Fruit fly (Drosophila melanogaster) whole organism, embryonic: ENCODE data around the gene Dmtn.
A peak's percentile ranks its signal among the peaks of the same experiment; 100 is the strongest.

Experiments
- B-H2 ChIP-seq: fragments of 200-800 bp; sonication (Bioruptor generic); optimal IDR thresholded peaks from 2 replicates; lab custom pipeline; 2018; ENCODE audit warnings: missing biosample characterization, mild to moderate bottlenecking, missing genetic modification characterization
- C15 ChIP-seq: fragments of 200-800 bp; sonication (Bioruptor generic); IDR thresholded peaks from 3 replicates; pipeline ENCODE4 v1.3.6; 2022; ENCODE audit warnings: missing biosample characterization, missing genetic modification characterization
- CG10543 ChIP-seq: fragments of 200-800 bp; sonication (Bioruptor generic); optimal IDR thresholded peaks from 3 replicates; lab custom pipeline; 2017; ENCODE audit warnings: missing biosample characterization, mild to moderate bottlenecking, missing genetic modification characterization, moderate library complexity
- CG12391 ChIP-seq: fragments of 200-800 bp; sonication (Bioruptor generic); optimal IDR thresholded peaks from 3 replicates; lab custom pipeline; 2018; ENCODE audit warnings: missing biosample characterization, mild to moderate bottlenecking, missing genetic modification characterization, moderate library complexity
- CG17359 ChIP-seq: fragments of 200-800 bp; sonication (Bioruptor generic); optimal IDR thresholded peaks from 3 replicates; lab custom pipeline; 2018; ENCODE audit warnings: missing biosample characterization, mild to moderate bottlenecking, missing genetic modification characterization, moderate library complexity
- CG17912 ChIP-seq: fragments of 200-800 bp; sonication (Bioruptor generic); optimal IDR thresholded peaks from 2 replicates; lab custom pipeline; 2018; ENCODE audit warnings: missing biosample characterization, mild to moderate bottlenecking, missing genetic modification characterization
- CG18262 ChIP-seq: fragments of 200-800 bp; optimal IDR thresholded peaks from 3 replicates; lab custom pipeline; 2019; ENCODE audit warnings: missing biosample characterization, mild to moderate bottlenecking, missing genetic modification characterization, moderate library complexity
- CG1832 ChIP-seq: fragments of 200-800 bp; sonication (Bioruptor generic); optimal IDR thresholded peaks from 2 replicates; lab custom pipeline; 2017; ENCODE audit warnings: missing biosample characterization, mild to moderate bottlenecking, missing genetic modification characterization, inconsistent platforms
- CG31224 ChIP-seq: fragments of 200-800 bp; sonication (Bioruptor generic); IDR thresholded peaks from 2 replicates; pipeline ENCODE4 v1.3.6; 2022; ENCODE audit warnings: missing biosample characterization, missing genetic modification characterization
- CG31441 ChIP-seq: fragments of 200-800 bp; sonication (Bioruptor generic); IDR thresholded peaks from 2 replicates; pipeline ENCODE4 v1.3.6; 2022; ENCODE audit warnings: missing biosample characterization, missing genetic modification characterization
- CG43689 ChIP-seq: fragments of 200-800 bp; sonication (Bioruptor generic); IDR thresholded peaks from 2 replicates; pipeline ENCODE4 v1.3.6; 2022; ENCODE audit warnings: missing biosample characterization, missing genetic modification characterization
- CG6683 ChIP-seq: fragments of 200-800 bp; sonication (Bioruptor generic); optimal IDR thresholded peaks from 2 replicates; lab custom pipeline; 2017; ENCODE audit warnings: missing biosample characterization, mild to moderate bottlenecking, missing genetic modification characterization, missing genetic modification reagents
- Dp ChIP-seq: fragments of 200-800 bp; sonication (Bioruptor generic); optimal IDR thresholded peaks from 2 replicates; lab custom pipeline; 2018; ENCODE audit warnings: missing biosample characterization, mild to moderate bottlenecking, missing genetic modification characterization, moderate library complexity
- Drgx ChIP-seq: fragments of 200-800 bp; sonication (Bioruptor generic); IDR thresholded peaks from 2 replicates; pipeline ENCODE4 v1.3.6; 2022; ENCODE audit warnings: missing biosample characterization, missing genetic modification characterization
- Eip74EF ChIP-seq, 2 experiments: fragments of 200-800 bp in 1 of 2; fragments of >200 bp in 1 of 2; sonication (Bioruptor generic) in 1 of 2; optimal IDR thresholded peaks; 2 replicates each; lab custom pipeline; 2017 to 2019; ENCODE audit warnings: missing biosample characterization in 2 of 2, missing genetic modification characterization in 2 of 2, mild to moderate bottlenecking in 1 of 2, moderate library complexity in 1 of 2
- H15 ChIP-seq: fragments of 200-800 bp; sonication (Bioruptor generic); IDR thresholded peaks from 3 replicates; pipeline ENCODE4 v1.3.6; 2022; ENCODE audit warnings: missing biosample characterization, missing genetic modification characterization
- HLH54F ChIP-seq: fragments of 200-800 bp; sonication (Bioruptor generic); optimal IDR thresholded peaks from 3 replicates; lab custom pipeline; 2016; ENCODE audit warnings: missing biosample characterization, missing genetic modification characterization
- Hr51 ChIP-seq, 2 experiments: fragments of 200-800 bp; sonication (Bioruptor generic); optimal IDR thresholded peaks; 2 replicates in 1 of 2; 3 replicates in 1 of 2; lab custom pipeline; 2016 to 2018; ENCODE audit warnings: missing biosample characterization in 2 of 2, missing genetic modification characterization in 2 of 2, mild to moderate bottlenecking in 1 of 2, moderate library complexity in 1 of 2
- Hr78 ChIP-seq, 2 experiments: fragments of 200-800 bp in 1 of 2; fragments of >200 bp in 1 of 2; sonication (Bioruptor generic) in 1 of 2; optimal IDR thresholded peaks; 2 replicates each; lab custom pipeline; 2017 to 2019; ENCODE audit warnings: missing biosample characterization in 2 of 2, missing genetic modification characterization in 2 of 2, mild to moderate bottlenecking in 1 of 2, moderate library complexity in 1 of 2
- Jarid2 ChIP-seq: fragments of 200-800 bp; sonication (Bioruptor generic); optimal IDR thresholded peaks from 3 replicates; lab custom pipeline; 2017; ENCODE audit warnings: mild to moderate bottlenecking, missing biosample characterization, missing genetic modification reagents, missing genetic modification characterization
- Kr ChIP-seq: fragments of 200-800 bp; sonication (Bioruptor generic); optimal IDR thresholded peaks from 2 replicates; lab custom pipeline; 2017; ENCODE audit warnings: missing biosample characterization, mild to moderate bottlenecking, missing genetic modification characterization
- Med ChIP-seq: fragments of 200-800 bp; sonication (Bioruptor generic); peaks from one replicate; lab custom pipeline; 2016; ENCODE audit warnings: missing biosample characterization, missing genetic modification characterization, mild to moderate bottlenecking, inconsistent platforms, moderate library complexity
- Nf-YC ChIP-seq: fragments of 200-800 bp; optimal IDR thresholded peaks from 3 replicates; lab custom pipeline; 2019; ENCODE audit warnings: missing biosample characterization, mild to moderate bottlenecking, missing genetic modification characterization, moderate library complexity
- Sox102F ChIP-seq: fragments of 200-800 bp; sonication (Bioruptor generic); optimal IDR thresholded peaks from 2 replicates; lab custom pipeline; 2018; ENCODE audit warnings: missing biosample characterization, mild to moderate bottlenecking, missing genetic modification characterization, moderate library complexity
- Taf1 ChIP-seq: fragments of 200-800 bp; sonication (Bioruptor generic); IDR thresholded peaks from 2 replicates; pipeline ENCODE4 v1.3.6; 2022; ENCODE audit warnings: missing biosample characterization, missing genetic modification characterization
- Vsx1 ChIP-seq: fragments of 200-800 bp; sonication (Bioruptor generic); optimal IDR thresholded peaks from 2 replicates; lab custom pipeline; 2017; ENCODE audit warnings: missing biosample characterization, mild to moderate bottlenecking, missing genetic modification characterization, missing genetic modification reagents
- Xbp1 ChIP-seq: fragments of 200-800 bp; sonication (Bioruptor generic); optimal IDR thresholded peaks from 3 replicates; lab custom pipeline; 2016; ENCODE audit warnings: missing biosample characterization, mild to moderate bottlenecking, missing genetic modification characterization
- dm ChIP-seq: fragments of 200-800 bp; sonication (Bioruptor generic); optimal IDR thresholded peaks from 3 replicates; lab custom pipeline; 2016; ENCODE audit warnings: missing biosample characterization, missing genetic modification characterization
- emc ChIP-seq: fragments of 200-800 bp; sonication (Bioruptor generic); optimal IDR thresholded peaks from 2 replicates; lab custom pipeline; 2016; ENCODE audit warnings: missing biosample characterization, missing genetic modification characterization
- ems ChIP-seq: fragments of 200-800 bp; sonication (Bioruptor generic); optimal IDR thresholded peaks from 3 replicates; lab custom pipeline; 2016; ENCODE audit warnings: missing biosample characterization, missing genetic modification characterization
- fd3F ChIP-seq: fragments of 200-800 bp; sonication (Bioruptor generic); optimal IDR thresholded peaks from 2 replicates; lab custom pipeline; 2018; ENCODE audit warnings: missing biosample characterization, mild to moderate bottlenecking, missing genetic modification characterization, moderate library complexity
- gcm ChIP-seq: fragments of 200-800 bp; sonication (Bioruptor generic); optimal IDR thresholded peaks from 2 replicates; lab custom pipeline; 2019; ENCODE audit warnings: missing biosample characterization, mild to moderate bottlenecking, missing genetic modification characterization, moderate library complexity
- gro ChIP-seq: fragments of 200-800 bp; sonication (Bioruptor generic); optimal IDR thresholded peaks from 2 replicates; lab custom pipeline; 2016; ENCODE audit warnings: missing biosample characterization, missing genetic modification characterization
- gsb ChIP-seq: fragments of 200-800 bp; sonication (Bioruptor generic); IDR thresholded peaks from 2 replicates; pipeline ENCODE4 v1.3.6; 2022; ENCODE audit warnings: missing biosample characterization, missing genetic modification characterization
- ham ChIP-seq: fragments of 200-800 bp; sonication (Bioruptor generic); IDR thresholded peaks from 2 replicates; pipeline ENCODE4 v1.3.6; 2022; ENCODE audit warnings: missing biosample characterization, missing genetic modification characterization
- jing ChIP-seq: fragments of 200-800 bp; sonication (Bioruptor generic); optimal IDR thresholded peaks from 2 replicates; lab custom pipeline; 2018; ENCODE audit warnings: missing biosample characterization, mild to moderate bottlenecking, missing genetic modification characterization
- lov ChIP-seq, 2 experiments: fragments of 200-800 bp in 1 of 2; fragments of >200 bp in 1 of 2; sonication (Bioruptor generic) in 1 of 2; IDR thresholded peaks in 1 of 2; optimal IDR thresholded peaks in 1 of 2; 2 replicates in 1 of 2; 3 replicates in 1 of 2; pipeline versions ENCODE4 v1.3.6 to Lab custom; 2017 to 2022; ENCODE audit warnings: missing biosample characterization in 1 of 2, missing genetic modification characterization in 1 of 2
- luna ChIP-seq: fragments of 200-800 bp; sonication (Bioruptor generic); optimal IDR thresholded peaks from 2 replicates; lab custom pipeline; 2016; ENCODE audit warnings: missing biosample characterization, missing genetic modification characterization
- oc ChIP-seq: fragments of 200-800 bp; sonication (Bioruptor generic); optimal IDR thresholded peaks from 2 replicates; lab custom pipeline; 2018; ENCODE audit warnings: missing biosample characterization, mild to moderate bottlenecking, missing genetic modification characterization, moderate library complexity
- pfk ChIP-seq: fragments of 200-800 bp; sonication (Bioruptor generic); optimal IDR thresholded peaks from 2 replicates; lab custom pipeline; 2018; ENCODE audit warnings: missing biosample characterization, mild to moderate bottlenecking, missing genetic modification characterization, moderate library complexity
- so ChIP-seq: fragments of 200-800 bp; sonication (Bioruptor generic); IDR thresholded peaks from 3 replicates; pipeline ENCODE4 v1.3.6; 2022; ENCODE audit warnings: missing biosample characterization, missing genetic modification characterization
- sob ChIP-seq: fragments of 200-800 bp; sonication (Bioruptor generic); IDR thresholded peaks from 2 replicates; pipeline ENCODE4 v1.3.6; 2022; ENCODE audit warnings: missing biosample characterization, missing genetic modification characterization
- stwl ChIP-seq: fragments of 200-800 bp; sonication (Bioruptor generic); optimal IDR thresholded peaks from 3 replicates; lab custom pipeline; 2018; ENCODE audit warnings: missing biosample characterization, mild to moderate bottlenecking, missing genetic modification characterization, moderate library complexity
- tll ChIP-seq, 2 experiments: fragments of 200-800 bp in 1 of 2; fragments of >200 bp in 1 of 2; sonication (Bioruptor generic) in 1 of 2; optimal IDR thresholded peaks; 2 replicates each; lab custom pipeline; 2017 to 2019; ENCODE audit warnings: missing biosample characterization in 2 of 2, missing genetic modification characterization in 2 of 2, mild to moderate bottlenecking in 1 of 2, moderate library complexity in 1 of 2
- vnd ChIP-seq: fragments of 200-800 bp; sonication (Bioruptor generic); IDR thresholded peaks from 3 replicates; pipeline ENCODE4 v1.3.6; 2022; ENCODE audit warnings: missing biosample characterization, missing genetic modification characterization; ENCODE audit not compliant: partially characterized antibody

Gene Dmtn

DNA sequence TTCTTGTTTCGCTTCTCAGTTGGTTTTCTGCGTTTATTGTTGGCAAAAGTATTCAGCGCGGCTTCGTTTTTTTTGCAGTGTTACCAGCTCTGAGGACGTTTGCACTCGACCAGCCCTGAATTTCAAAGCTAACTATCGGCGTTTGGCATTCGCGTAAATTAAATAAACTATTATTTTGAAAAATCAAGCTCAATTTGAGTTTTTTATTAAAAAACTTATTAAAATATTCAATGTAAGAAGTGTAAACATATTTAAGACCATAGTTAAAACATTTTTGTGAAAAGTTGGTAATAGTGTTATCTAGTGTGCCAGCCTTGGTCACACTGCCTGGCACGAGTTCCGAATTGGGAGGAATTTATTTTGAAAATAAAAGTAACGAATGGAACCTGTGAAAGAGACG lies 59.9 kb downstream of the Dmtn start, which contains the start of the genes SmD2 and CG18048 (continued):
- no peak for TF ChIP-seq lov (optimal IDR thresholded peaks at IDR 0.05; lab: Kevin White, UChicago)
- no peak for TF ChIP-seq lov (GFP tag; IDR thresholded peaks at IDR 0.05; lab: Robert Waterston, UW)
- TF ChIP-seq stwl (tag; lab: Kevin White, UChicago), result peak; percentile 83
- no peak for TF ChIP-seq HLH54F (GFP tag; lab: Kevin White, UChicago)
- TF ChIP-seq gro (GFP tag; lab: Kevin White, UChicago), result no peak
- TF ChIP-seq Kr (GFP tag; lab: Kevin White, UChicago), result no peak
- TF ChIP-seq C15 (GFP tag; lab: Robert Waterston, UW), result no peak
- no peak for TF ChIP-seq CG31224
- peak; percentile 75 for TF ChIP-seq vnd
- no peak for TF ChIP-seq emc (GFP tag; lab: Kevin White, UChicago)
- TF ChIP-seq pfk (GFP tag; lab: Kevin White, UChicago), result no peak
- no peak for TF ChIP-seq gsb (GFP tag; lab: Robert Waterston, UW)
- no peak for TF ChIP-seq gcm (GFP tag; lab: Kevin White, UChicago)
- no peak for TF ChIP-seq sob (GFP tag; lab: Robert Waterston, UW)
- peak in 1 of 2 experiments; percentile 27 for TF ChIP-seq tll (GFP tag; optimal IDR thresholded peaks at IDR 0.05; lab: Kevin White, UChicago)
- TF ChIP-seq B-H2 (GFP tag; lab: Kevin White, UChicago), result no peak
- no peak for TF ChIP-seq Hr78 (GFP tag; optimal IDR thresholded peaks at IDR 0.05; lab: Kevin White, UChicago)
- TF ChIP-seq CG43689 (GFP tag; lab: Robert Waterston, UW), result no peak
- TF ChIP-seq, all 482 proteins: peak for 106

DNA sequence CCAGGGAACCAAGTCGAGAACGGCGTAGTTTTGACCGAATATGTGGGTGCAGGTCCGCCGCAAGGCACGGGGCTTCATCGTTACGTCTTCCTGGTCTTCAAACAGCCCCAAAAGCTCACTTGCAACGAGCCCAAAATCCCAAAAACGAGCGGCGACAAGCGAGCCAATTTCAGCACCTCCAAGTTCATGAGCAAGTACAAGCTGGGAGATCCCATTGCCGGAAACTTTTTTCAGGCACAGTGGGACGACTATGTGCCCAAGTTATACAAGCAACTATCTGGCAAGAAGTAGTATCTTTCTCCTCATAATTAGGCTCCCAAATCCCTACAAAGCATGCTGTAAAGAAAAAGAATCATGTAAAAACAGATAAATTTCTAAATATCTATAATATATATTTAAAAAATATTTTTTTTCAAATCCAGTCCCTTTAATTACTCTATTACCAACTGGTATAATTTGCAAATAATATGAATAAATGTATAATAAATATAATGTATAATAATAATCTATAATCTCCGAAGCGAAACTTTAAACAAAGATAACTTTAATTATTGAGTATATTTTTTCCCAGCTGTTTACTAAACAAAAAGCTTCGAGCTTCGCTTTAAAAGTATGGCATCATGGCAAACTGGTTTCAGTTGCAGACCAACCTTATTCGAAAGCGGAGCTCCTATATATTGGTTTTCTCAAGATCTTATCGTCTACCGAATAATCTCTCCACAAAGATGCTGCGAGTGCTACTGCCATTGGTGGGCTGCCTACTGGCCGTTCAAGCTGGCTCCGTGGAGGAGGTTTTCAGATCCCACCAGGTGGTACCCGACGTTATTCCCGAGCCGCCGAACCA lies 62.1 kb downstream of the Dmtn start, which contains the start of gene CG17919:
Gene CG17919 (plus strand): TSS at position 634 of the 844 bp plus-strand sequence.
- TF ChIP-seq ems (no peak), CG12391 (tag; lab: Kevin White, UChicago) (peak; percentile 9), luna (GFP tag; lab: Kevin White, UChicago) (no peak), Drgx (GFP tag; lab: Robert Waterston, UW) (0 out of 2 replicates have a peak, but pooled peaks have one; percentile 9), Eip74EF (GFP tag; optimal IDR thresholded peaks at IDR 0.05; lab: Kevin White, UChicago) (no peak), Dp (GFP tag; lab: Kevin White, UChicago) (no peak), ham (GFP tag; lab: Robert Waterston, UW) (no peak), oc (tag; lab: Kevin White, UChicago) (peak; percentile 35), fd3F (GFP tag; lab: Kevin White, UChicago) (no peak), Sox102F (GFP tag; lab: Kevin White, UChicago) (peak; percentile 6), Med (GFP tag; lab: Kevin White, UChicago) (peak; percentile 48), CG31441 (GFP tag; lab: Robert Waterston, UW) (peak; percentile 31; the same call in 1 of the 2 replicates), CG6683 (no peak), Nf-YC (tag; lab: Kevin White, UChicago) (peak; percentile 15), H15 (GFP tag; lab: Robert Waterston, UW) (no peak), Vsx1 (GFP tag; lab: Kevin White, UChicago) (no peak), dm (no peak), CG18262 (peak; percentile 23), CG17912 (no peak), lov (optimal IDR thresholded peaks at IDR 0.05; lab: Kevin White, UChicago) (no peak), lov (GFP tag; IDR thresholded peaks at IDR 0.05; lab: Robert Waterston, UW) (no peak), Hr51 (GFP tag; optimal IDR thresholded peaks at IDR 0.05; lab: Kevin White, UChicago) (peak in 1 of 2 experiments; percentile 57), CG17359 (no peak), stwl (tag; lab: Kevin White, UChicago) (no peak), jing (no peak), Xbp1 (GFP tag; lab: Kevin White, UChicago) (peak; percentile 11), Taf1 (GFP tag; lab: Robert Waterston, UW) (no peak), so (GFP tag; lab: Robert Waterston, UW) (no peak), Jarid2 (GFP tag; lab: Kevin White, UChicago) (peak; percentile 36), CG10543 (GFP tag; lab: Kevin White, UChicago) (no peak), CG1832 (GFP tag; lab: Kevin White, UChicago) (no peak)
